Fruit fly (Drosophila melanogaster) whole organism, prepupa: ENCODE data around the gene cold.

Experiments used
- CG10631 ChIP-seq: fragments of 200-800 bp; sonication (Bioruptor generic); optimal IDR thresholded peaks from 2 replicates; lab custom pipeline; 2016; ENCODE audit warnings: missing biosample characterization, missing genetic modification characterization
- CG10669 ChIP-seq: fragments of 200-800 bp; sonication (Bioruptor generic); optimal IDR thresholded peaks from 3 replicates; lab custom pipeline; 2018; ENCODE audit warnings: missing biosample characterization, mild to moderate bottlenecking, missing genetic modification characterization, moderate library complexity
- CG11762 ChIP-seq: fragments of 200-800 bp; sonication (Bioruptor generic); optimal IDR thresholded peaks from 3 replicates; lab custom pipeline; 2016; ENCODE audit warnings: missing biosample characterization, missing genetic modification characterization; ENCODE audit not compliant: insufficient read depth
- CG11902 ChIP-seq: fragments of 200-800 bp; sonication (Bioruptor generic); optimal IDR thresholded peaks from 3 replicates; lab custom pipeline; 2016; ENCODE audit warnings: missing biosample characterization, missing genetic modification characterization
- CG15336 ChIP-seq: fragments of 200-800 bp; sonication (Bioruptor generic); IDR thresholded peaks from 2 replicates; pipeline ENCODE4 v1.3.6; 2022; ENCODE audit warnings: missing biosample characterization, missing genetic modification characterization
- CG1621 ChIP-seq: fragments of 200-800 bp; sonication (Bioruptor generic); optimal IDR thresholded peaks from 3 replicates; lab custom pipeline; 2018; ENCODE audit warnings: missing biosample characterization, mild to moderate bottlenecking, missing genetic modification characterization
- CG16779 ChIP-seq: fragments of 200-800 bp; sonication (Bioruptor generic); optimal IDR thresholded peaks from 3 replicates; lab custom pipeline; 2017; ENCODE audit warnings: missing biosample characterization, mild to moderate bottlenecking, missing genetic modification characterization
- CG3032 ChIP-seq: fragments of 200-800 bp; optimal IDR thresholded peaks from 2 replicates; lab custom pipeline; 2019; ENCODE audit warnings: missing biosample characterization, mild to moderate bottlenecking, missing genetic modification characterization, moderate library complexity
- CG31627 ChIP-seq: fragments of 200-800 bp; sonication (Bioruptor generic); optimal IDR thresholded peaks from 3 replicates; lab custom pipeline; 2016; ENCODE audit warnings: missing biosample characterization, missing genetic modification characterization
- CG34406 ChIP-seq: fragments of 200-800 bp; sonication (Bioruptor generic); optimal IDR thresholded peaks from 3 replicates; lab custom pipeline; 2016; ENCODE audit warnings: missing biosample characterization, missing genetic modification characterization
- CG3919 ChIP-seq: fragments of 200-800 bp; sonication (Bioruptor generic); optimal IDR thresholded peaks from 3 replicates; lab custom pipeline; 2016; ENCODE audit warnings: missing biosample characterization, missing genetic modification characterization
- CG4318 ChIP-seq: fragments of 200-800 bp; sonication (Bioruptor generic); optimal IDR thresholded peaks from 3 replicates; lab custom pipeline; 2017; ENCODE audit warnings: missing biosample characterization, mild to moderate bottlenecking, missing genetic modification characterization
- CG6163 ChIP-seq: fragments of 200-800 bp; sonication (Bioruptor generic); IDR thresholded peaks from 3 replicates; pipeline ENCODE4 v1.3.6; 2022; ENCODE audit warnings: missing biosample characterization, missing genetic modification characterization
- CG6276 ChIP-seq: fragments of 200-800 bp; sonication (Bioruptor generic); optimal IDR thresholded peaks from 2 replicates; lab custom pipeline; 2017; ENCODE audit warnings: missing biosample characterization, mild to moderate bottlenecking, missing genetic modification characterization
- CG6792 ChIP-seq: fragments of 200-800 bp; sonication (Bioruptor generic); optimal IDR thresholded peaks from 3 replicates; lab custom pipeline; 2016; ENCODE audit warnings: missing biosample characterization, missing genetic modification characterization
- CG6808 ChIP-seq: fragments of 200-800 bp; sonication (Bioruptor generic); optimal IDR thresholded peaks from 3 replicates; lab custom pipeline; 2017; ENCODE audit warnings: missing biosample characterization, missing genetic modification characterization, mild to moderate bottlenecking, moderate library complexity, missing genetic modification reagents
- CG7368 ChIP-seq: fragments of 200-800 bp; sonication (Bioruptor generic); optimal IDR thresholded peaks from 3 replicates; lab custom pipeline; 2016; ENCODE audit warnings: missing biosample characterization, missing genetic modification characterization
- CG8119 ChIP-seq: fragments of 200-800 bp; sonication (Bioruptor generic); IDR thresholded peaks from 3 replicates; pipeline ENCODE4 v1.3.6; 2022; ENCODE audit warnings: missing biosample characterization, missing genetic modification characterization
- CG8319 ChIP-seq: fragments of 200-800 bp; sonication (Bioruptor generic); optimal IDR thresholded peaks from 3 replicates; lab custom pipeline; 2016; ENCODE audit warnings: missing biosample characterization, missing genetic modification characterization
- CG8632 ChIP-seq: fragments of 200-800 bp; sonication (Bioruptor generic); optimal IDR thresholded peaks from 3 replicates; lab custom pipeline; 2016; ENCODE audit warnings: missing biosample characterization, missing genetic modification characterization
- Eip75B ChIP-seq: fragments of 200-800 bp; sonication (Bioruptor generic); optimal IDR thresholded peaks from 3 replicates; lab custom pipeline; 2016; ENCODE audit warnings: missing biosample characterization, missing genetic modification characterization
- Eip78C ChIP-seq: fragments of 200-800 bp; sonication (Bioruptor generic); peaks from one replicate; lab custom pipeline; 2016; ENCODE audit warnings: missing biosample characterization, missing genetic modification characterization
- Ets96B ChIP-seq: fragments of 200-800 bp; optimal IDR thresholded peaks from 2 replicates; lab custom pipeline; 2019; ENCODE audit warnings: missing biosample characterization, mild to moderate bottlenecking, missing genetic modification characterization, moderate library complexity
- Gug ChIP-seq: fragments of 200-800 bp; sonication (Bioruptor generic); IDR thresholded peaks from 2 replicates; pipeline ENCODE4 v1.3.6; 2022; ENCODE audit warnings: missing biosample characterization, missing genetic modification characterization
- Hr38 ChIP-seq: sonication (Bioruptor generic); optimal IDR thresholded peaks from 2 replicates; lab custom pipeline; 2016; ENCODE audit warnings: missing biosample characterization, missing genetic modification characterization
- Hr39 ChIP-seq: fragments of 200-800 bp; sonication (Bioruptor generic); optimal IDR thresholded peaks from 2 replicates; lab custom pipeline; 2016; ENCODE audit warnings: missing biosample characterization, missing genetic modification characterization
- Hr4 ChIP-seq: fragments of 200-800 bp; sonication (Bioruptor generic); optimal IDR thresholded peaks from 3 replicates; lab custom pipeline; 2016; ENCODE audit warnings: missing biosample characterization, missing genetic modification characterization
- Lpt ChIP-seq: fragments of 200-800 bp; sonication (Bioruptor generic); optimal IDR thresholded peaks from 3 replicates; lab custom pipeline; 2016; ENCODE audit warnings: missing biosample characterization, missing genetic modification characterization
- Met ChIP-seq: fragments of 200-800 bp; sonication (Bioruptor generic); optimal IDR thresholded peaks from 3 replicates; lab custom pipeline; 2016; ENCODE audit warnings: missing biosample characterization, missing genetic modification characterization
- OdsH ChIP-seq: fragments of 200-800 bp; sonication (Bioruptor generic); optimal IDR thresholded peaks from 3 replicates; lab custom pipeline; 2016; ENCODE audit warnings: missing biosample characterization, missing genetic modification characterization
- Smox ChIP-seq: fragments of 200-800 bp; sonication (Bioruptor generic); optimal IDR thresholded peaks from 3 replicates; lab custom pipeline; 2016; ENCODE audit warnings: missing biosample characterization, missing genetic modification characterization
- Sox14 ChIP-seq: fragments of 200-800 bp; sonication (Bioruptor generic); optimal IDR thresholded peaks from 3 replicates; lab custom pipeline; 2016; ENCODE audit warnings: missing biosample characterization, missing genetic modification characterization
- Sox15 ChIP-seq: fragments of 200-800 bp; sonication (Bioruptor generic); optimal IDR thresholded peaks from 3 replicates; lab custom pipeline; 2016; ENCODE audit warnings: missing biosample characterization, missing genetic modification characterization
- achi ChIP-seq: fragments of 200-800 bp; sonication (Bioruptor generic); optimal IDR thresholded peaks from 3 replicates; lab custom pipeline; 2016; ENCODE audit warnings: missing biosample characterization, missing genetic modification characterization
- acj6 ChIP-seq: fragments of 200-800 bp; sonication (Bioruptor generic); optimal IDR thresholded peaks from 3 replicates; lab custom pipeline; 2016; ENCODE audit warnings: missing biosample characterization, missing genetic modification characterization
- cyc ChIP-seq: fragments of 200-800 bp; sonication (Bioruptor generic); optimal IDR thresholded peaks from 3 replicates; lab custom pipeline; 2016; ENCODE audit warnings: missing biosample characterization, missing genetic modification characterization
- dac ChIP-seq: fragments of 200-800 bp; sonication (Bioruptor generic); optimal IDR thresholded peaks from 2 replicates; lab custom pipeline; 2017; ENCODE audit warnings: missing biosample characterization, mild to moderate bottlenecking, missing genetic modification characterization
- dsx ChIP-seq: fragments of 200-800 bp; optimal IDR thresholded peaks from 3 replicates; lab custom pipeline; 2019; ENCODE audit warnings: missing biosample characterization, mild to moderate bottlenecking, missing genetic modification characterization, moderate library complexity; ENCODE audit not compliant: poor library complexity, severe bottlenecking
- eg ChIP-seq: fragments of 200-800 bp; sonication (Bioruptor generic); IDR thresholded peaks from 3 replicates; pipeline ENCODE4 v1.3.6; 2022; ENCODE audit warnings: missing biosample characterization, missing genetic modification characterization
- esn ChIP-seq: fragments of 200-800 bp; sonication (Bioruptor generic); optimal IDR thresholded peaks from 2 replicates; lab custom pipeline; 2016; ENCODE audit warnings: missing biosample characterization, mild to moderate bottlenecking, missing genetic modification characterization, moderate library complexity
- fd59A ChIP-seq: fragments of 200-800 bp; sonication (Bioruptor generic); optimal IDR thresholded peaks from 2 replicates; lab custom pipeline; 2017; ENCODE audit warnings: missing biosample characterization, mild to moderate bottlenecking, missing genetic modification characterization, missing genetic modification reagents
- lz ChIP-seq: fragments of 200-800 bp; sonication (Bioruptor generic); optimal IDR thresholded peaks from 3 replicates; lab custom pipeline; 2016; ENCODE audit warnings: missing biosample characterization, missing genetic modification characterization
- spab ChIP-seq: fragments of 200-800 bp; sonication (Bioruptor generic); optimal IDR thresholded peaks from 2 replicates; lab custom pipeline; 2017; ENCODE audit warnings: missing biosample characterization, mild to moderate bottlenecking, missing genetic modification characterization, missing genetic modification reagents
- ss ChIP-seq, 2 experiments: fragments of 200-800 bp; sonication (Bioruptor generic); optimal IDR thresholded peaks; 2 replicates in 1 of 2; 3 replicates in 1 of 2; lab custom pipeline; 2017 to 2018; ENCODE audit warnings: mild to moderate bottlenecking in 2 of 2, missing biosample characterization in 2 of 2, missing genetic modification characterization in 2 of 2, moderate library complexity in 1 of 2
- svp ChIP-seq: fragments of 200-800 bp; sonication (Bioruptor generic); peaks from one replicate; lab custom pipeline; 2016; ENCODE audit warnings: missing biosample characterization, missing genetic modification characterization
- topi ChIP-seq: fragments of 200-800 bp; sonication (Bioruptor generic); optimal IDR thresholded peaks from 3 replicates; lab custom pipeline; 2016; ENCODE audit warnings: missing biosample characterization, missing genetic modification characterization
- vri ChIP-seq: fragments of 200-800 bp; sonication (Bioruptor generic); optimal IDR thresholded peaks from 3 replicates; lab custom pipeline; 2016; ENCODE audit warnings: missing biosample characterization, mild to moderate bottlenecking, missing genetic modification characterization

The cold gene

dm6 chr2L:609497-609896, 35.4 kb downstream of the cold start (continued):
- peak; percentile 62 for TF ChIP-seq CG3032 (tag; lab: Kevin White, UChicago)
- no peak for TF ChIP-seq Sox15
- TF ChIP-seq CG6276 (GFP tag; lab: Kevin White, UChicago): no peak
- TF ChIP-seq CG11902 (GFP tag; lab: Kevin White, UChicago): no peak
- peak; percentile 35 for TF ChIP-seq Smox (GFP tag; lab: Kevin White, UChicago)
- peak; percentile 75 for TF ChIP-seq CG6808 (GFP tag; lab: Kevin White, UChicago)
- peak; percentile 33 for TF ChIP-seq Gug (GFP tag; lab: Robert Waterston, UW)
- no peak for TF ChIP-seq CG8319 (GFP tag; lab: Kevin White, UChicago)
- TF ChIP-seq ss (GFP tag; optimal IDR thresholded peaks at IDR 0.05; lab: Kevin White, UChicago): peak; percentile 51 to 58
- peak; percentile 1 for TF ChIP-seq Hr4 (GFP tag; lab: Kevin White, UChicago)
- TF ChIP-seq CG8632 (GFP tag; lab: Kevin White, UChicago): peak; percentile 30
- peak; percentile 45 for TF ChIP-seq Lpt (GFP tag; lab: Kevin White, UChicago)

dm6 chr2L:612778-613177, 38.7 kb downstream of the cold start:
- TF ChIP-seq dac (GFP tag; lab: Kevin White, UChicago): no peak
- peak; percentile 38 for TF ChIP-seq CG10669 (GFP tag; lab: Kevin White, UChicago)
- no peak for TF ChIP-seq vri (GFP tag; lab: Kevin White, UChicago)
- TF ChIP-seq CG15336 (GFP tag; lab: Robert Waterston, UW): no peak
- no peak for TF ChIP-seq eg (GFP tag; lab: Robert Waterston, UW)
- TF ChIP-seq fd59A (GFP tag; lab: Kevin White, UChicago): peak; percentile 63
- peak; percentile 42 for TF ChIP-seq CG3032 (tag; lab: Kevin White, UChicago)
- TF ChIP-seq svp (GFP tag; lab: Kevin White, UChicago): peak; percentile 2
- peak; percentile 58 for TF ChIP-seq CG6808 (GFP tag; lab: Kevin White, UChicago)
- TF ChIP-seq CG8632 (GFP tag; lab: Kevin White, UChicago): peak; percentile 9
- no peak for TF ChIP-seq CG16779 (tag; lab: Kevin White, UChicago)
- TF ChIP-seq Hr38 (GFP tag; lab: Kevin White, UChicago): no peak
- TF ChIP-seq CG8319 (GFP tag; lab: Kevin White, UChicago): no peak
- peak; percentile 14 for TF ChIP-seq dsx (GFP tag; lab: Kevin White, UChicago)
- peak; percentile 49 for TF ChIP-seq CG10631 (GFP tag; lab: Kevin White, UChicago)
- TF ChIP-seq OdsH: peak; percentile 43
- TF ChIP-seq CG11762 (GFP tag; lab: Kevin White, UChicago): no peak
- no peak for TF ChIP-seq esn (GFP tag; lab: Kevin White, UChicago)
- TF ChIP-seq Ets96B (tag; lab: Kevin White, UChicago): peak; percentile 61
- peak; percentile 44 for TF ChIP-seq spab
- TF ChIP-seq ss (GFP tag; optimal IDR thresholded peaks at IDR 0.05; lab: Kevin White, UChicago): peak in 1 of 2 experiments; percentile 53
- TF ChIP-seq Eip78C (GFP tag; lab: Kevin White, UChicago): peak; percentile 72
- TF ChIP-seq acj6: peak; percentile 7

- TF ChIP-seq Gug (GFP tag; lab: Robert Waterston, UW) (no peak), CG11902 (GFP tag; lab: Kevin White, UChicago) (no peak), Sox14 (GFP tag; lab: Kevin White, UChicago) (peak; percentile 10), svp (GFP tag; lab: Kevin White, UChicago) (peak; percentile 65), CG34406 (GFP tag; lab: Kevin White, UChicago) (no peak), CG1621 (tag; lab: Kevin White, UChicago) (no peak), lz (peak; percentile 26), CG7368 (GFP tag; lab: Kevin White, UChicago) (no peak), topi (GFP tag; lab: Kevin White, UChicago) (peak; percentile 5), cyc (peak; percentile 30), CG31627 (GFP tag; lab: Kevin White, UChicago) (peak; percentile 33), Met (GFP tag; lab: Kevin White, UChicago) (peak; percentile 43), CG3032 (tag; lab: Kevin White, UChicago) (no peak), Eip78C (GFP tag; lab: Kevin White, UChicago) (peak; percentile 80), Hr39 (GFP tag; lab: Kevin White, UChicago) (peak; percentile 13), Eip75B (GFP tag; lab: Kevin White, UChicago) (no peak), CG6792 (GFP tag; lab: Kevin White, UChicago) (no peak), CG3919 (GFP tag; lab: Kevin White, UChicago) (no peak), CG4318 (GFP tag; lab: Kevin White, UChicago) (no peak), CG15336 (GFP tag; lab: Robert Waterston, UW) (0 out of 2 replicates have a peak, but pooled peaks have one; percentile 19), Smox (GFP tag; lab: Kevin White, UChicago) (peak; percentile 32), achi (GFP tag; lab: Kevin White, UChicago) (peak; percentile 10), CG6163 (GFP tag; lab: Robert Waterston, UW) (no peak), CG10669 (GFP tag; lab: Kevin White, UChicago) (no peak), Lpt (GFP tag; lab: Kevin White, UChicago) (no peak), CG8119 (GFP tag; lab: Robert Waterston, UW) (no peak)
Observed at dm6 chr2L:615023-615422, 40.9 kb downstream of the cold start.
